Fruit fly (Drosophila melanogaster) whole organism: ENCODE measurements around the gene pasi1.

Experiments
- CG8478 ChIP-seq: fragments of >200 bp; optimal IDR thresholded peaks from 2 replicates; lab custom pipeline; 2018; ENCODE audit warnings: inconsistent platforms
- pan ChIP-seq: fragments of >200 bp; optimal IDR thresholded peaks from 2 replicates; lab custom pipeline; 2017
- psq ChIP-seq: fragments of >200 bp; optimal IDR thresholded peaks from 2 replicates; lab custom pipeline; 2017
- usp ChIP-seq: fragments of >200 bp; optimal IDR thresholded peaks from 2 replicates; lab custom pipeline; 2017; ENCODE audit warnings: missing biosample characterization, missing genetic modification characterization, mixed read lengths

DNA sequence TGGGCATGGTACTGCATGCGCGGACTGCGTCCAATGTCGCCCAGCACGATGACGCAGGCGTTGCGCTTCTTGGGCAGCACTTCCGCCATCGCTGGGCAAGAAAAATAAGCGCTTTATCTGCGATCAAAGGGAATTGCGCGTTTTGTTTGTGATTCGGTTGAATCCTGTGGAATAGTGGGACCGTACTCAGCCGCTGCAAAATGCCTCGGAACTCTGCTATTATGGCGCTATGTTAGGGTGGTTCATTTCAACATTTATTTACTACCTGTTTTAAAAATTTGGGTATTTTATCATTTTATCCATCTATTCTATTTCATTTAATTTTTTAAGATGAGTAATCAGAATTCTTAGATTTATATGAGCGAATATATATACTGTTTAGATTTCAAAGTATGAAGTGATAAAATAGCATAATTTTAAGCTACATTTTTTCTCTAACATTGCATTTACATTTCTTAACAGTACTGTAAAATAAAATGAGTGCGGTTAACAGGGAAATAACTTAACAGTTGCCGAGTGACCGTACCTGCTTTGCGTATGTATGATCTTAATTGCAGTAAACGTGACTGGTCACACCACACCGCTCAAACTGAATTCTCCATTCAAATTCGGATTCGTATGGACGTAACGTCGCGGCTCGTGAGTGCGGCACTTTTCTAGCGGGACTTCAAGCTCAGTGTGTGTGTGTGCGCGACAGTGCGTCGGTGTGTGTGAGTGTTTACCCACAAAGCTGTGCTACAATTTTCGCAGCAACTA is 16.3 kb downstream of the pasi1 start, which contains the start of the genes Alg1 and tinc:
- TF ChIP-seq usp (GFP tag; lab: Kevin White, UChicago), result no peak
- TF ChIP-seq pan (lab: Kevin White, UChicago), result no peak
- no peak for TF ChIP-seq CG8478 (lab: Kevin White, UChicago)
- TF ChIP-seq psq (lab: Kevin White, UChicago), result no peak
